Worm (Caenorhabditis elegans) whole organism, L4 larva: Measurements from ENCODE around the gene atln-2.
A peak's percentile ranks its signal among the peaks of the same experiment; 100 is the strongest.

Source experiments
- F44E2.7 ChIP-seq: fragments of 200-800 bp; sonication (Bioruptor generic); IDR thresholded peaks from 2 replicates; pipeline ENCODE4 v2.1.2; 2022; ENCODE audit warnings: missing genetic modification characterization, missing compliant biosample characterization
- F49E8.2 ChIP-seq: sonication (generic microtip); optimal IDR thresholded peaks from 2 replicates; lab custom pipeline; 2016; ENCODE audit warnings: missing compliant biosample characterization, mild to moderate bottlenecking, missing genetic modification characterization, borderline replicate concordance
- R02D3.7 ChIP-seq: fragments of 150-350 bp; sonication (generic microtip); optimal IDR thresholded peaks from 3 replicates; lab custom pipeline; 2014; ENCODE audit warnings: missing biosample characterization, missing genetic modification characterization
- T26A8.4 ChIP-seq: fragments of 200-800 bp; sonication (Bioruptor generic); IDR thresholded peaks from 2 replicates; pipeline ENCODE4 v1.3.6; 2022; ENCODE audit warnings: missing genetic modification characterization, missing compliant biosample characterization
- Y75B8A.6 ChIP-seq: fragments of 200-800 bp; sonication (Bioruptor generic); IDR thresholded peaks from 2 replicates; pipeline ENCODE4 v1.3.6; 2022; ENCODE audit warnings: missing genetic modification reagents, missing genetic modification characterization, missing compliant biosample characterization
- ZK546.5 ChIP-seq, 2 experiments: sonication (generic microtip); optimal IDR thresholded peaks; 2 replicates each; lab custom pipeline; 2017; ENCODE audit warnings: missing biosample characterization in 2 of 2, missing genetic modification characterization in 2 of 2
- aha-1 ChIP-seq: fragments of 150-350 bp; peaks from one replicate; lab custom pipeline; 2014; ENCODE audit warnings: missing biosample characterization, missing genetic modification characterization
- ces-1 ChIP-seq: fragments of 150-350 bp; sonication (generic microtip); optimal IDR thresholded peaks from 4 replicates; lab custom pipeline; 2014; ENCODE audit warnings: missing biosample characterization, missing genetic modification reagents, missing genetic modification characterization
- ctbp-1 ChIP-seq: fragments of 200-800 bp; sonication (Bioruptor generic); IDR thresholded peaks from 2 replicates; pipeline ENCODE4 v1.3.6; 2022; ENCODE audit warnings: missing genetic modification reagents, missing genetic modification characterization, missing compliant biosample characterization
- daf-12 ChIP-seq: fragments of 150-350 bp; optimal IDR thresholded peaks from 2 replicates; lab custom pipeline; 2014; ENCODE audit warnings: missing biosample characterization, missing genetic modification reagents, missing genetic modification characterization
- daf-16 ChIP-seq, 3 experiments: sonication (generic microtip); optimal IDR thresholded peaks; 2 replicates each; lab custom pipeline; 2016 to 2017; ENCODE audit warnings: missing genetic modification characterization in 3 of 3, missing genetic modification reagents in 3 of 3, mild to moderate bottlenecking in 2 of 3, missing compliant biosample characterization in 2 of 3, missing biosample characterization in 1 of 3, moderate library complexity in 1 of 3
- dpl-1 ChIP-seq: fragments of 150-350 bp; optimal IDR thresholded peaks from 2 replicates; lab custom pipeline; 2014; ENCODE audit warnings: missing biosample characterization, missing genetic modification reagents, missing genetic modification characterization
- duxl-1 ChIP-seq: sonication (generic microtip); optimal IDR thresholded peaks from 2 replicates; lab custom pipeline; 2016; ENCODE audit warnings: mild to moderate bottlenecking, missing genetic modification characterization, moderate library complexity, missing compliant biosample characterization; ENCODE audit not compliant: poor library complexity
- egl-43 ChIP-seq: fragments of 200-800 bp; sonication (Bioruptor generic); IDR thresholded peaks from 2 replicates; pipeline ENCODE4 v1.3.6; 2022; ENCODE audit warnings: missing genetic modification reagents, missing genetic modification characterization, missing compliant biosample characterization
- fkh-10 ChIP-seq: fragments of 150-350 bp; optimal IDR thresholded peaks from 2 replicates; lab custom pipeline; 2014; ENCODE audit warnings: missing biosample characterization, missing genetic modification reagents, missing genetic modification characterization
- lin-38 ChIP-seq: fragments of 200-800 bp; sonication (Bioruptor generic); IDR thresholded peaks from 2 replicates; pipeline ENCODE4 v1.3.6; 2022; ENCODE audit warnings: missing genetic modification reagents, missing genetic modification characterization, missing compliant biosample characterization
- lsy-2 ChIP-seq, 2 experiments: fragments of 150-350 bp in 1 of 2; sonication (generic microtip) in 1 of 2; optimal IDR thresholded peaks; 2 replicates each; lab custom pipeline; 2014 to 2017; ENCODE audit warnings: missing biosample characterization in 2 of 2, missing genetic modification characterization in 2 of 2
- mdl-1 ChIP-seq, 2 experiments: fragments of 150-350 bp in 1 of 2; sonication (generic microtip) in 1 of 2; optimal IDR thresholded peaks; 2 replicates each; lab custom pipeline; 2014 to 2017; ENCODE audit warnings: missing biosample characterization in 2 of 2, missing genetic modification characterization in 2 of 2
- mep-1 ChIP-seq: fragments of 150-350 bp; sonication (generic microtip); optimal IDR thresholded peaks from 3 replicates; lab custom pipeline; 2014; ENCODE audit warnings: missing biosample characterization, missing genetic modification characterization
- mes-2 ChIP-seq: sonication (generic microtip); optimal IDR thresholded peaks from 2 replicates; lab custom pipeline; 2016; ENCODE audit warnings: missing genotype, mild to moderate bottlenecking, missing genetic modification characterization, missing compliant biosample characterization; ENCODE audit not compliant: poor library complexity, severe bottlenecking
- nhr-10 ChIP-seq: fragments of 150-350 bp; optimal IDR thresholded peaks from 2 replicates; lab custom pipeline; 2014; ENCODE audit warnings: missing biosample characterization, missing genetic modification characterization
- nhr-102 ChIP-seq: sonication (generic microtip); optimal IDR thresholded peaks from 2 replicates; lab custom pipeline; 2016; ENCODE audit warnings: mild to moderate bottlenecking, missing genetic modification characterization, moderate library complexity, missing compliant biosample characterization
- nhr-11 ChIP-seq: fragments of 150-350 bp; optimal IDR thresholded peaks from 2 replicates; lab custom pipeline; 2014; ENCODE audit warnings: missing biosample characterization, missing genetic modification characterization
- nhr-25 ChIP-seq: sonication (generic microtip); optimal IDR thresholded peaks from 2 replicates; lab custom pipeline; 2017; ENCODE audit warnings: missing genetic modification characterization, mild to moderate bottlenecking, missing compliant biosample characterization, antibody characterized with exemption, moderate library complexity, borderline replicate concordance; ENCODE audit not compliant: insufficient read depth
- pha-4 ChIP-seq, 2 experiments: fragments of 150-350 bp in 1 of 2; fragments of 200-800 bp in 1 of 2; sonication (Bioruptor generic) in 1 of 2; IDR thresholded peaks in 1 of 2; optimal IDR thresholded peaks in 1 of 2; 2 replicates each; pipeline versions ENCODE4 v1.3.6 to Lab custom; 2014 to 2022; ENCODE audit warnings: missing genetic modification characterization in 2 of 2, missing genetic modification reagents in 2 of 2, missing biosample characterization in 1 of 2, missing compliant biosample characterization in 1 of 2
- php-3 ChIP-seq: fragments of 200-800 bp; sonication (Bioruptor generic); IDR thresholded peaks from 2 replicates; pipeline ENCODE4 v1.3.6; 2022; ENCODE audit warnings: missing genetic modification reagents, missing genetic modification characterization, missing compliant biosample characterization
- pqm-1 ChIP-seq: sonication (generic microtip); optimal IDR thresholded peaks from 2 replicates; lab custom pipeline; 2017; ENCODE audit warnings: missing biosample characterization, missing genetic modification characterization
- rbr-2 ChIP-seq: sonication (generic microtip); optimal IDR thresholded peaks from 2 replicates; lab custom pipeline; 2016; ENCODE audit warnings: missing genotype, missing genetic modification characterization, missing compliant biosample characterization
- saeg-2 ChIP-seq: fragments of 200-800 bp; sonication (Bioruptor generic); IDR thresholded peaks from 2 replicates; pipeline ENCODE4 v1.3.6; 2022; ENCODE audit warnings: missing genetic modification reagents, missing genetic modification characterization, missing compliant biosample characterization
- set-16 ChIP-seq: fragments of 200-800 bp; sonication (Bioruptor generic); IDR thresholded peaks from 2 replicates; pipeline ENCODE4 v1.3.6; 2022; ENCODE audit warnings: missing genetic modification reagents, missing genetic modification characterization, missing compliant biosample characterization
- snpc-1.2 ChIP-seq: fragments of 200-800 bp; sonication (Bioruptor generic); IDR thresholded peaks from 2 replicates; pipeline ENCODE4 v1.3.6; 2022; ENCODE audit warnings: missing genetic modification reagents, missing genetic modification characterization, missing compliant biosample characterization
- spr-1 ChIP-seq: sonication (generic microtip); optimal IDR thresholded peaks from 2 replicates; lab custom pipeline; 2016; ENCODE audit warnings: mild to moderate bottlenecking, missing genetic modification characterization, missing compliant biosample characterization
- zfp-3 ChIP-seq: fragments of 200-800 bp; sonication (Bioruptor generic); conservative IDR thresholded peaks from 2 replicates; pipeline ENCODE4 v1.3.6; 2022; ENCODE audit warnings: missing genetic modification reagents, missing genetic modification characterization, missing compliant biosample characterization

atln-2 gene

DNA sequence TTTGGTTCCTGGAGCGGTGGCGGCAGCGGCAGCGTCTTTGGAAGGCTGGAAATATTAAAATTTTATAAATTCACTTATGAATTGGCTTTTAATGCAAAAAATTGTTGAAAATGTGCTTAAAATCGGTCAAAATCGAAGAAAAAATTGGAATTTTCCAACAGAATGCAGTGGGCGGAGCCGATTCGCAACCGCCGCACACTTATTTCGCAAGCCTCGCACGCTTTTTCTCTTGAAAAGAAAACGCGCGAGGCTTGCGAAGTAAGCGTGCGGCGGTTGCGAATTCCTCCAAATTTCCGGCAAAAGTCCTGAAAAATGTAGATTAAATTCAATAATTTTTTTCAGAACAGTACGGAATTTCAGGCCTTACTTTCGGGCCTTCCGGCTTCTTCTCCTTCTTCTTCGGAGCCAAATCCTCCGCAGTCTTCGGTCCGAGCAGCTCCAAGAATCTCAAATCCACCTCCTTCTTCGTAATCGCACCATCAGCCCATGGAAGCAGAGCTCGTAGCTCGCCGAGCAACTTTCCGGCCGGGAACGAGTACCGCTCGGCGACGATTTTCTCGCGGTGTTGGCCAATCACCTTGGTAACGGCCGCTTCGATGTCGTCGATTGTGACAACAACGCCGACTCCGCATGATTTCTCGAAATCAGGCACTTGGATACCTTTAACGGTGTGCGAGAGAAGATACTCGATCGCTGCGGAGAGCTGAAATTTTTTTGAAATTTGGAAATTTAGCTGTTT lies 30.9 kb downstream of the atln-2 start:
- TF ChIP-seq F44E2.7 (GFP tag; lab: Robert Waterston, UW) (no peak), pqm-1 (tag; lab: Kevin White, UChicago) (no peak), lin-38 (GFP tag; lab: Robert Waterston, UW) (peak; percentile 42), duxl-1 (tag; lab: Kevin White, UChicago) (no peak), R02D3.7 (tag; lab: Kevin White, UChicago) (no peak), snpc-1.2 (GFP tag; lab: Robert Waterston, UW) (peak; percentile 16; the same call in 1 of the 2 replicates), pha-4 (GFP tag; IDR thresholded peaks at IDR 0.05; lab: Robert Waterston, UW) (0 out of 2 replicates have a peak, but pooled peaks have one; percentile 25), pha-4 (tag; optimal IDR thresholded peaks at IDR 0.05; lab: Kevin White, UChicago) (no peak), nhr-102 (no peak), set-16 (peak; percentile 80)

DNA sequence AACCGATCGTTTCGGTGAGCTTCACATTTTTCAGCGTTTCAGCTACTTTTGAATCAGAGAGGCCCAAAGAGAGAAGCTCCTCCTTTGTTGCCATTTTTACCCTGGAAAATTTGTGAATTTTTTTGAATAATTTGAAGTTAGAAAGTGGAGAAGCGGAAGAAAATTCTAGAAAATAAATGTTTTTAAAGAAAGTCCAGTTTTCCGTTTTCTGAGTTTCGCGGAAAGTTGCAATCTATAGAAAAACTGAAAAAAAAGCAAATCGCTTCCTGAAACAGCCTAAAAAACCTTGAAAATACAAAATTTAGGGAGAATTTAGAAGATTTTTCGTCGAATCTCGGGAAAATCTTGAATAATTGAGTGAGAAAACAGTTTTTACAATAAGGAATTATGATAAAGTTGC lies 31.7 kb downstream of the atln-2 start, which contains the start of gene qars-1:
TSS of gene qars-1 (minus strand) at position 101 of the 400 bp plus-strand sequence.
- TF ChIP-seq F49E8.2 (tag; lab: Kevin White, UChicago) = no peak
- no peak for TF ChIP-seq T26A8.4 (GFP tag; lab: Robert Waterston, UW)
- TF ChIP-seq nhr-10 (tag; lab: Kevin White, UChicago) = no peak
- no peak for TF ChIP-seq F44E2.7 (GFP tag; lab: Robert Waterston, UW)

ce11 chrIV:15013517-15014085 lies 32.2 kb downstream of the atln-2 start, which contains the start of gene Y41E3.7:
Gene Y41E3.7, plus strand, starts transcription at chrIV:15014035.
- TF ChIP-seq egl-43 (GFP tag; lab: Robert Waterston, UW) (no peak), lin-38 (GFP tag; lab: Robert Waterston, UW) (peak; percentile 35; the same call in 1 of the 2 replicates), daf-16 (GFP tag; optimal IDR thresholded peaks at IDR 0.05; lab: Kevin White, UChicago) (no peak), daf-16 (tag; optimal IDR thresholded peaks at IDR 0.05; lab: Kevin White, UChicago) (peak; percentile 12), dpl-1 (peak; percentile 31), mes-2 (tag; lab: Kevin White, UChicago) (peak; percentile 29)

- no peak for TF ChIP-seq zfp-3
- no peak for TF ChIP-seq nhr-11 (tag; lab: Kevin White, UChicago)
- peak; percentile 84 for TF ChIP-seq ctbp-1
- TF ChIP-seq daf-12 = no peak
- peak; percentile 63 for TF ChIP-seq aha-1 (tag; lab: Kevin White, UChicago)
- no peak for TF ChIP-seq nhr-25 (tag; lab: Kevin White, UChicago)
- TF ChIP-seq saeg-2 (GFP tag; lab: Robert Waterston, UW) = no peak
- TF ChIP-seq ces-1 = peak; percentile 94
- no peak for TF ChIP-seq nhr-10 (tag; lab: Kevin White, UChicago)
- peak in 1 of 2 experiments; percentile 28 for TF ChIP-seq mdl-1 (tag; optimal IDR thresholded peaks at IDR 0.05; lab: Kevin White, UChicago)
- no peak for TF ChIP-seq ZK546.5 (tag; optimal IDR thresholded peaks at IDR 0.05; lab: Kevin White, UChicago)
- peak; percentile 17 for TF ChIP-seq mep-1 (tag; lab: Kevin White, UChicago)
- TF ChIP-seq spr-1 = no peak
- peak; percentile 92 for TF ChIP-seq fkh-10 (GFP tag; lab: Kevin White, UChicago)
- no peak for TF ChIP-seq Y75B8A.6 (GFP tag; lab: Robert Waterston, UW)
- TF ChIP-seq nhr-102 = no peak
- peak; percentile 25 for TF ChIP-seq rbr-2
- peak in 1 of 2 experiments; percentile 30 for TF ChIP-seq lsy-2 (tag; optimal IDR thresholded peaks at IDR 0.05; lab: Kevin White, UChicago)
- no peak for TF ChIP-seq php-3 (GFP tag; lab: Robert Waterston, UW)
These were observed 35.6 kb downstream of the atln-2 start for ce11 chrIV:15016984-15017383.
